Worm (Caenorhabditis elegans): ENCODE data around the gene D2062.13.

D2062.13 gene

ce11 chrII:2570384-2570964 is 41.9 kb upstream of the D2062.13 start:
- TF ChIP-seq irx-1 (tag; optimal IDR thresholded peaks at IDR 0.05) (peak; percentile 29), efl-3 (GFP tag; optimal IDR thresholded peaks at IDR 0.05) (peak; percentile 23)

ce11 chrII:2578216-2578615 is 34.2 kb upstream of the D2062.13 start:
- TF ChIP-seq sox-4 (tag; optimal IDR thresholded peaks at IDR 0.05) = no peak
- TF ChIP-seq efl-1 (optimal IDR thresholded peaks at IDR 0.05) = no peak
- TF ChIP-seq efl-1 (GFP tag; optimal IDR thresholded peaks at IDR 0.05 in 1 of 2) = peak in 1 of 2 experiments; percentile 5

- no peak for TF ChIP-seq mef-2 (tag; optimal IDR thresholded peaks at IDR 0.05)
- TF ChIP-seq nhr-11 (tag; optimal IDR thresholded peaks at IDR 0.05) = no peak
- TF ChIP-seq efl-3 (GFP tag; optimal IDR thresholded peaks at IDR 0.05) = no peak
- no peak for TF ChIP-seq unc-30 (tag; optimal IDR thresholded peaks at IDR 0.05)
- TF ChIP-seq nhr-237 (tag; optimal IDR thresholded peaks at IDR 0.05) = no peak
- no peak for TF ChIP-seq ets-5 (GFP tag; IDR thresholded peaks at IDR 0.05)
- TF ChIP-seq alr-1 (tag; optimal IDR thresholded peaks at IDR 0.05; ENCODE audit: borderline replicate concordance) = no peak
- TF ChIP-seq aha-1 (tag; optimal IDR thresholded peaks at IDR 0.05) = no peak
- TF ChIP-seq egl-13 (tag; optimal IDR thresholded peaks at IDR 0.05) = no peak
- TF ChIP-seq pax-3 (tag; optimal IDR thresholded peaks at IDR 0.05) = no peak
- no peak for TF ChIP-seq ztf-11 (tag; optimal IDR thresholded peaks at IDR 0.05)
- no peak for TF ChIP-seq fkh-10 (GFP tag; optimal IDR thresholded peaks at IDR 0.05)
- TF ChIP-seq elt-2 (tag; optimal IDR thresholded peaks at IDR 0.05) = no peak
- no peak for TF ChIP-seq tbx-2 (tag; optimal IDR thresholded peaks at IDR 0.05)
- TF ChIP-seq egl-27 (tag; optimal IDR thresholded peaks at IDR 0.05) = no peak
- no peak for TF ChIP-seq hpl-2 (GFP tag; optimal IDR thresholded peaks at IDR 0.05)
These were observed 29.3 kb upstream of the D2062.13 start, which contains the start of gene sri-74 for ce11 chrII:2583044-2583443. Gene sri-74, minus strand, starts transcription at chrII:2583144.

- no peak for TF ChIP-seq lin-35 (GFP tag; optimal IDR thresholded peaks at IDR 0.05)
- TF ChIP-seq tlp-1 (tag; optimal IDR thresholded peaks at IDR 0.05) = no peak
- TF ChIP-seq nhr-85 (tag) = no peak
- no peak for TF ChIP-seq pax-3 (tag; optimal IDR thresholded peaks at IDR 0.05)
- TF ChIP-seq zip-4 (GFP tag; optimal IDR thresholded peaks at IDR 0.05) = no peak
- no peak for TF ChIP-seq ets-5 (GFP tag; IDR thresholded peaks at IDR 0.05)
- no peak for TF ChIP-seq hpl-2 (GFP tag; optimal IDR thresholded peaks at IDR 0.05)
These were observed 26.9 kb upstream of the D2062.13 start, which contains the start of gene sri-36 for ce11 chrII:2585493-2585892. Gene sri-36, minus strand, starts transcription at chrII:2585593.

ce11 chrII:2586861-2587554 is 25.4 kb upstream of the D2062.13 start, which contains the start of the genes F33H12.7 and sri-39:
Gene F33H12.7, minus strand, starts transcription at chrII:2586911.
Gene sri-39, plus strand, starts transcription at chrII:2587504.
- TF ChIP-seq aha-1 (tag; optimal IDR thresholded peaks at IDR 0.05) = no peak
- peak; percentile 52 for TF ChIP-seq jun-1 (tag; optimal IDR thresholded peaks at IDR 0.05)
- TF ChIP-seq egl-27 (tag; optimal IDR thresholded peaks at IDR 0.05) = no peak
- TF ChIP-seq sox-4 (tag; optimal IDR thresholded peaks at IDR 0.05) = no peak
- no peak for TF ChIP-seq unc-62 (GFP tag; optimal IDR thresholded peaks at IDR 0.05)
- TF ChIP-seq efl-1 (optimal IDR thresholded peaks at IDR 0.05) = no peak
- peak in 1 of 2 experiments; percentile 74 for TF ChIP-seq efl-1 (GFP tag; optimal IDR thresholded peaks at IDR 0.05 in 1 of 2)
- peak; percentile 96 for TF ChIP-seq elt-2 (tag; optimal IDR thresholded peaks at IDR 0.05)
- no peak for TF ChIP-seq skn-1 (tag; optimal IDR thresholded peaks at IDR 0.05)
- TF ChIP-seq pag-3 (tag; optimal IDR thresholded peaks at IDR 0.05; ENCODE audit: borderline replicate concordance, insufficient read depth) = no peak
- no peak for TF ChIP-seq rnt-1 (tag; optimal IDR thresholded peaks at IDR 0.05)
- TF ChIP-seq snpc-4 (tag; optimal IDR thresholded peaks at IDR 0.05) = no peak
- no peak for TF ChIP-seq ceh-82 (tag; optimal IDR thresholded peaks at IDR 0.05)
- peak in 1 of 2 experiments; percentile 12 for TF ChIP-seq lin-35 (GFP tag; optimal IDR thresholded peaks at IDR 0.05)
- no peak for TF ChIP-seq ztf-4 (tag; optimal IDR thresholded peaks at IDR 0.05)
- no peak for TF ChIP-seq nhr-28 (tag; optimal IDR thresholded peaks at IDR 0.05)
